Worm (Caenorhabditis elegans) whole organism, mixed stage, embryonic: ENCODE data around the gene C54D10.3.

Experiments used
- M03D4.4 ChIP-seq: sonication (generic microtip); optimal IDR thresholded peaks from 2 replicates; lab custom pipeline; 2017; ENCODE audit warnings: mild to moderate bottlenecking, missing genetic modification characterization, missing compliant biosample characterization
- bed-3 ChIP-seq: fragments of 200-800 bp; sonication (Bioruptor generic); optimal IDR thresholded peaks from 3 replicates; lab custom pipeline; 2018; ENCODE audit warnings: mild to moderate bottlenecking, missing genetic modification characterization, moderate library complexity, missing compliant biosample characterization
- ceh-39 ChIP-seq: fragments of 150-350 bp; optimal IDR thresholded peaks from 2 replicates; lab custom pipeline; 2014; ENCODE audit warnings: missing biosample characterization, missing genetic modification characterization
- ceh-43 ChIP-seq: fragments of 200-800 bp; sonication (Bioruptor generic); optimal IDR thresholded peaks from 2 replicates; lab custom pipeline; 2018; ENCODE audit warnings: mild to moderate bottlenecking, missing genetic modification characterization, moderate library complexity, missing compliant biosample characterization
- ceh-83 ChIP-seq: fragments of 200-800 bp; sonication (Bioruptor generic); optimal IDR thresholded peaks from 2 replicates; lab custom pipeline; 2018; ENCODE audit warnings: mild to moderate bottlenecking, missing genetic modification characterization, missing compliant biosample characterization
- ces-1 ChIP-seq: fragments of 150-350 bp; optimal IDR thresholded peaks from 2 replicates; lab custom pipeline; 2014; ENCODE audit warnings: missing biosample characterization, missing genetic modification reagents, missing genetic modification characterization
- cnd-1 ChIP-seq: fragments of 200-800 bp; sonication (Bioruptor generic); optimal IDR thresholded peaks from 2 replicates; lab custom pipeline; 2018; ENCODE audit warnings: mild to moderate bottlenecking, missing genetic modification characterization, missing compliant biosample characterization
- elt-3 ChIP-seq: fragments of 150-350 bp; optimal IDR thresholded peaks from 2 replicates; lab custom pipeline; 2014; ENCODE audit warnings: missing biosample characterization, missing genetic modification characterization
- flh-1 ChIP-seq: fragments of 200-800 bp; sonication (Bioruptor generic); optimal IDR thresholded peaks from 2 replicates; lab custom pipeline; 2018; ENCODE audit warnings: mild to moderate bottlenecking, missing genetic modification characterization, moderate library complexity, missing compliant biosample characterization
- hlh-1 ChIP-seq: fragments of 150-350 bp; optimal IDR thresholded peaks from 2 replicates; lab custom pipeline; 2014; ENCODE audit warnings: missing biosample characterization, missing genetic modification reagents, missing genetic modification characterization
- lin-13 ChIP-seq: fragments of 150-350 bp; optimal IDR thresholded peaks from 2 replicates; lab custom pipeline; 2014; ENCODE audit warnings: missing biosample characterization, missing genetic modification characterization
- lin-32 ChIP-seq: fragments of 200-800 bp; sonication (Bioruptor generic); optimal IDR thresholded peaks from 2 replicates; lab custom pipeline; 2018; ENCODE audit warnings: mild to moderate bottlenecking, missing genetic modification characterization, missing compliant biosample characterization
- lsy-2 ChIP-seq: fragments of 150-350 bp; optimal IDR thresholded peaks from 2 replicates; lab custom pipeline; 2014; ENCODE audit warnings: missing biosample characterization, missing genetic modification characterization
- mab-5 ChIP-seq: fragments of 150-350 bp; optimal IDR thresholded peaks from 2 replicates; lab custom pipeline; 2014; ENCODE audit warnings: missing biosample characterization, missing genetic modification characterization
- mep-1 ChIP-seq: fragments of 150-350 bp; optimal IDR thresholded peaks from 2 replicates; lab custom pipeline; 2017; ENCODE audit warnings: missing biosample characterization, missing genetic modification reagents, missing genetic modification characterization, inconsistent platforms
- mls-2 ChIP-seq: sonication (generic microtip); optimal IDR thresholded peaks from 2 replicates; lab custom pipeline; 2016; ENCODE audit warnings: mild to moderate bottlenecking, missing genetic modification characterization, moderate library complexity, missing compliant biosample characterization
- nhr-12 ChIP-seq: fragments of 150-350 bp; optimal IDR thresholded peaks from 2 replicates; lab custom pipeline; 2014; ENCODE audit warnings: missing biosample characterization, missing genetic modification characterization
- nhr-2 ChIP-seq: fragments of 150-350 bp; optimal IDR thresholded peaks from 2 replicates; lab custom pipeline; 2014; ENCODE audit warnings: missing biosample characterization, missing genetic modification characterization
- nhr-237 ChIP-seq: fragments of 150-350 bp; optimal IDR thresholded peaks from 2 replicates; lab custom pipeline; 2014; ENCODE audit warnings: missing biosample characterization, missing genetic modification characterization
- nhr-28 ChIP-seq: fragments of 150-350 bp; optimal IDR thresholded peaks from 2 replicates; lab custom pipeline; 2014; ENCODE audit warnings: missing biosample characterization, missing genetic modification characterization
- nhr-76 ChIP-seq: sonication (generic microtip); optimal IDR thresholded peaks from 2 replicates; lab custom pipeline; 2017; ENCODE audit warnings: missing biosample characterization, missing genetic modification characterization
- pha-4 ChIP-seq: fragments of 150-350 bp; optimal IDR thresholded peaks from 2 replicates; lab custom pipeline; 2018; ENCODE audit warnings: missing biosample characterization, missing genetic modification reagents, missing genetic modification characterization
- sem-2 ChIP-seq: fragments of 200-800 bp; sonication (Bioruptor generic); optimal IDR thresholded peaks from 2 replicates; lab custom pipeline; 2018; ENCODE audit warnings: mild to moderate bottlenecking, missing genetic modification characterization, missing compliant biosample characterization
- snpc-4 ChIP-seq: fragments of 150-350 bp; optimal IDR thresholded peaks from 2 replicates; lab custom pipeline; 2014; ENCODE audit warnings: missing biosample characterization, missing genetic modification characterization
- sptf-1 ChIP-seq: sonication (generic microtip); optimal IDR thresholded peaks from 2 replicates; lab custom pipeline; 2017; ENCODE audit warnings: mild to moderate bottlenecking, missing genetic modification characterization, moderate library complexity, missing compliant biosample characterization
- tbx-8 ChIP-seq: fragments of 200-800 bp; sonication (Bioruptor generic); optimal IDR thresholded peaks from 2 replicates; lab custom pipeline; 2018; ENCODE audit warnings: mild to moderate bottlenecking, missing genetic modification characterization, moderate library complexity, missing compliant biosample characterization
- unc-120 ChIP-seq: sonication (generic microtip); optimal IDR thresholded peaks from 2 replicates; lab custom pipeline; 2017; ENCODE audit warnings: missing genetic modification characterization, missing compliant biosample characterization; ENCODE audit not compliant: poor library complexity, severe bottlenecking
- unc-39 ChIP-seq: fragments of 150-350 bp; optimal IDR thresholded peaks from 2 replicates; lab custom pipeline; 2014; ENCODE audit warnings: missing biosample characterization, missing genetic modification characterization
- unc-62 ChIP-seq: fragments of 150-350 bp; optimal IDR thresholded peaks from 2 replicates; lab custom pipeline; 2014; ENCODE audit warnings: missing biosample characterization, missing genetic modification reagents, missing genetic modification characterization
- zip-8 ChIP-seq: fragments of 150-350 bp; optimal IDR thresholded peaks from 2 replicates; lab custom pipeline; 2014; ENCODE audit warnings: missing biosample characterization, missing genetic modification characterization
- ztf-11 ChIP-seq: fragments of 150-350 bp; optimal IDR thresholded peaks from 2 replicates; lab custom pipeline; 2014; ENCODE audit warnings: missing biosample characterization, missing genetic modification characterization

Gene C54D10.3

DNA sequence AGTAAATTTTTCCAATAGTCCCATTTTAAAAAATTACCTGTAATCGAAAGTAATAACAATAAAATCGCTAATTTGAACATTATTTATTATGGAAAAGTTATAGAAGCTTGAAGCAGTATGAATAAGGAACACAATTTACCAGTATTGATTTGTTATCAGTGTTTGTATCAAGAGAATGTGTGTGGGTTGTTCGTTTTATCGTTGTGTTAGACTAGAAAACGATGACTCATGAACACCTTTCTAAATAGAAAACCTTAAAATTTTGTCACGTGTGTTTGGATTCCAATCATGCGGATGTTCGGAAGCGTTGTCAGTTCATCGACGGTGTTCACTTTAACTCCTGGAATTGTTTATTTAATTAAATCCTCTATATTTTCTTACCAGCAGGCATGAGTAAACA is 13.7 kb downstream of the C54D10.3 start, which contains the start of gene C54D10.13:
Gene C54D10.13 (minus strand): TSS at position 179 of the 400 bp plus-strand sequence.
- TF ChIP-seq nhr-12: no peak
- no peak for TF ChIP-seq flh-1 (GFP tag; lab: Kevin White, UChicago)
- TF ChIP-seq lin-13: no peak
- no peak for TF ChIP-seq mls-2 (tag; lab: Kevin White, UChicago)
- no peak for TF ChIP-seq hlh-1 (tag; lab: Kevin White, UChicago)
- TF ChIP-seq sptf-1: no peak
- TF ChIP-seq sem-2: no peak
- TF ChIP-seq ces-1: no peak
- no peak for TF ChIP-seq unc-39 (tag; lab: Kevin White, UChicago)
- TF ChIP-seq ztf-11 (tag; lab: Kevin White, UChicago): no peak
- no peak for TF ChIP-seq lin-32 (GFP tag; lab: Kevin White, UChicago)
- no peak for TF ChIP-seq bed-3 (GFP tag; lab: Kevin White, UChicago)
- TF ChIP-seq elt-3 (tag; lab: Kevin White, UChicago): no peak
- no peak for TF ChIP-seq ceh-39 (tag; lab: Kevin White, UChicago)
- no peak for TF ChIP-seq M03D4.4 (tag; lab: Kevin White, UChicago)

DNA sequence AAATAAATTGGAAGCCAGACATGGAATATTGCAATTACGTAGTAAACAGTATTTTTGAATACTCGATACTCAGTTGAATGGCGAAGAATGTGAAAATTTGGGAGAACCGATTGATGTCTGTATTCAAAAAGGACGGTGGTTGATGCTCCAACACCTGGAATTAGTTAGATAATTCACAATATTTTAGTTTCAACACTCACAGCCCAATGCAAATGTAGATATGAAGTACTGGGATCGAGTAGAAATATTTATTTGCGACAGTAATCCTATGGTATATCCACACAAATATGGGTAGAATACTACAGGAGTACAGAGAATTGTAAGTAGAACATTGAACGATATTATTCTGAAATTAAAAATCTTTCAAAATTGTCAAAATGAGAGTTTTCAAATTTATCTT is 14.7 kb downstream of the C54D10.3 start:
- TF ChIP-seq elt-3 (tag; lab: Kevin White, UChicago): no peak
- no peak for TF ChIP-seq ztf-11 (tag; lab: Kevin White, UChicago)
- TF ChIP-seq M03D4.4 (tag; lab: Kevin White, UChicago): no peak
- no peak for TF ChIP-seq ceh-43 (GFP tag; lab: Kevin White, UChicago)
- TF ChIP-seq snpc-4 (tag; lab: Kevin White, UChicago): no peak
- no peak for TF ChIP-seq flh-1 (GFP tag; lab: Kevin White, UChicago)
- TF ChIP-seq pha-4 (tag; lab: Kevin White, UChicago): no peak
- TF ChIP-seq lsy-2 (tag; lab: Kevin White, UChicago): no peak
- TF ChIP-seq sem-2: no peak
- TF ChIP-seq nhr-12: no peak
- TF ChIP-seq lin-32 (GFP tag; lab: Kevin White, UChicago): no peak
- no peak for TF ChIP-seq zip-8 (tag; lab: Kevin White, UChicago)
- TF ChIP-seq ceh-39 (tag; lab: Kevin White, UChicago): no peak
- TF ChIP-seq lin-13: no peak

DNA sequence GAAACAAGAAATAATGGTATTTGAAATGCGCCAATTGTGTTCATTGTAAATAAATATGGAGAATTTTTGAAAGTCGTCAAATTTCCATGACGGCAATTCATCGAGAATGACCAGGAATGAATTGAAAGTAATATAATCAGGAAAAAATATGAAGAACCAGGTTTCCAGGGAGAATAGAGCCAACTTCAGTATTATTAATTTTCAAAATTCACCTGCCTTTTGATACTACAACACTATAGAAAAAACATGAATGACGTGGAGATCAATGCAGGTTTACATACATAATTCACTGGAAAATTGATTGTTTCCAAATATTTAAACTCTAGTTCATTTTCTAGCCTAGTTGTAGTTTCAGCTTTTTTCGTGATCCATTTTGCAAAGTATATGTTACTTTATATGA is 15.3 kb downstream of the C54D10.3 start, which contains the start of gene srh-25:
Gene srh-25 (minus strand): TSS at position 101 of the 400 bp plus-strand sequence.
- no peak for TF ChIP-seq mep-1 (tag; lab: Kevin White, UChicago)
- TF ChIP-seq ceh-39 (tag; lab: Kevin White, UChicago): no peak

DNA sequence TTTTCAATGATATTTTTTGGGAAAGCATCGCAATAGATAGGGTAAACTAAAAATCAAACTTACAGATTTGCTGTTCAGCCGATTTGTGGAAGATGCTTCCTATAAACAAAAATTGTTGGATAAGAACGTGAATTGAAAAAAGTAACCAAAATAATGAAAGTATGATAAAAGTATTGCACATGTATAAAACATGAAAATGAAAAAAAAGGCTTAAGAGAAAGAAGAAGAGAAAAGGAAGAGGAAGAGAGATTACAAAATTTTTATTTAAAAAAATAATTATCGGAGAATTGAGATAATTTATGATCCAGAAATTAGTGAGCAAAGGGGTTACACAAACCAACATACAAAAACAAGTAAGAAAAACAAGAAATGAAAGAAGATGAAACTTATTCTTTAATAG is 23.0 kb downstream of the C54D10.3 start, which contains the start of gene pals-37:
Gene pals-37 (minus strand): TSS at position 101 of the 400 bp plus-strand sequence.
- TF ChIP-seq tbx-8 (GFP tag; lab: Kevin White, UChicago) (no peak), lin-13 (no peak), unc-120 (no peak), ztf-11 (tag; lab: Kevin White, UChicago) (no peak), nhr-2 (tag; lab: Kevin White, UChicago) (no peak), ces-1 (no peak), lin-32 (GFP tag; lab: Kevin White, UChicago) (no peak), bed-3 (GFP tag; lab: Kevin White, UChicago) (no peak), lsy-2 (tag; lab: Kevin White, UChicago) (no peak), cnd-1 (no peak), ceh-39 (tag; lab: Kevin White, UChicago) (no peak), mab-5 (tag; lab: Kevin White, UChicago) (no peak), pha-4 (tag; lab: Kevin White, UChicago) (no peak), sem-2 (no peak), elt-3 (tag; lab: Kevin White, UChicago) (no peak), zip-8 (tag; lab: Kevin White, UChicago) (no peak), unc-62 (no peak), sptf-1 (no peak)
- TF ChIP-seq, all 35 proteins: peak for 0

DNA sequence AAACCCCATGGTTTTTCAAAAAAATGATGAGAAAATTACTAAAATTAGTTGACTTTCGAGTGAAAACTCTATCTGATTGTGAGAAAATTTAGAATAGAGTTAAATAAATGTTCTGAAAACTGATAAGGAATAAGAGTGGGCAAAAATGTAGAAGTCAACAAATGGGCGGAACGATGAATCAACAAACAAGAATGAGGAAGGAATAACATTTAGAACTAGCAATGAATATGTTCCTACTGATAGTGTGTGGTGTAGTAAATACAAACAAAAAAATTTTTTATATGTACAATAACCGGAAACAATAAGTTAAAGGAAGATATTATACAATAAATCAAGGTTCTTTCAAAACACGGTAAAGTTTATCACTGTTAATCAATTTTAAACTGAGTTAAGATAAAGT is 25.4 kb downstream of the C54D10.3 start, which contains the start of gene pals-39:
Gene pals-39 (minus strand): TSS at position 101 of the 400 bp plus-strand sequence.
- TF ChIP-seq snpc-4 (tag; lab: Kevin White, UChicago) (no peak), nhr-12 (no peak), nhr-76 (tag; lab: Kevin White, UChicago) (no peak), tbx-8 (GFP tag; lab: Kevin White, UChicago) (no peak), nhr-28 (tag; lab: Kevin White, UChicago) (no peak), nhr-2 (tag; lab: Kevin White, UChicago) (no peak), ceh-43 (GFP tag; lab: Kevin White, UChicago) (no peak), lin-32 (GFP tag; lab: Kevin White, UChicago) (no peak), lsy-2 (tag; lab: Kevin White, UChicago) (no peak), ceh-83 (no peak), ceh-39 (tag; lab: Kevin White, UChicago) (no peak), unc-120 (no peak), nhr-237 (tag; lab: Kevin White, UChicago) (no peak)
